Fruit fly (Drosophila melanogaster): ENCODE data around the gene MED14.
A peak's percentile ranks its signal among the peaks of the same experiment; 100 is the strongest.

The MED14 gene

DNA sequence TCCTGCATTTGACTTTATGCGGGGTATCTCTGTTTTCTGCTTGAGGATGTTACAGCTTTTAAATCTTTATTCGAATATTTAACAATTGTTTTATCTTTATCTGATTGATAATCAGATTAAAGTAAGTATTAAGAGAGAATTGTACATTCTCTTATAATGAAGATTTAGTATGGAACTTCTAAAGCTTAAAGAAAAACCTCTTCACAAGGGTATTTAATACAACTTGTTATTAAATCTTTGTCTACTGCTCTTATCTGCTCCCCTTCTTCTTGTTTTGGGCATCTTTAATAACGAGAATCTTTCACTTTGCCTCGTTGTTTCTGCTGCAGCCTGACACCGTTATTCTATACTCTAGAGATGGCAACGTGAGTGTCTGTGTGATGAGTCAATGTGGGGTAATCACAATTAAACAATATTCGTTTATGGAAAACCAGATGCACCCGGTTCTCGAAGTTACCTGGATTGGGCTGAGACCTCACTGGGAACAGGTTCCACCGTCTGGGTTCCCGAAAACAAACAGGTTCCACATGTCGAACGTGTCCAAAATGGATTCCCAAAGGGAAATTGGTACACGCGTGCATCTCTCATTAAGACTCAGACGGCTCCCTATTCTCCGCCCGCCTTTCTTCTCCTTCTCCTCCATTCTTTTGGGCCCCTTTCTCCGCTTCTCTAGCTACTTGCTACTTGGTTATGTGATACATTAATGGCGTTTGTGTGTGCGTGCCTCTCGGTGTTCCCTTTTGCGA is 42.8 kb upstream of the MED14 start:
- no peak for TF ChIP-seq usp (GFP tag; optimal IDR thresholded peaks at IDR 0.05)
- TF ChIP-seq brk (GFP tag; optimal IDR thresholded peaks at IDR 0.05): no peak
- peak in 1 of 2 experiments; percentile 83 for TF ChIP-seq foxo (GFP tag; optimal IDR thresholded peaks at IDR 0.05)
- TF ChIP-seq OdsH (GFP tag; optimal IDR thresholded peaks at IDR 0.05): peak; percentile 72
- TF ChIP-seq tai (GFP tag; optimal IDR thresholded peaks at IDR 0.05): peak; percentile 56
- TF ChIP-seq jim (GFP tag; optimal IDR thresholded peaks at IDR 0.05): no peak
- TF ChIP-seq GATAd (GFP tag; optimal IDR thresholded peaks at IDR 0.05): no peak
- peak; percentile 75 for TF ChIP-seq ey (GFP tag; optimal IDR thresholded peaks at IDR 0.05)
- TF ChIP-seq br (GFP tag; optimal IDR thresholded peaks at IDR 0.05): peak; percentile 71
- peak; percentile 87 for TF ChIP-seq woc (GFP tag; optimal IDR thresholded peaks at IDR 0.05)
- no peak for TF ChIP-seq lola (GFP tag; optimal IDR thresholded peaks at IDR 0.05)
- no peak for TF ChIP-seq Rel (GFP tag; optimal IDR thresholded peaks at IDR 0.05)
- peak; percentile 91 for TF ChIP-seq Rel (tag; optimal IDR thresholded peaks at IDR 0.05)
- peak; percentile 69 for TF ChIP-seq HLH106 (tag; optimal IDR thresholded peaks at IDR 0.05)
- TF ChIP-seq rgr (GFP tag; optimal IDR thresholded peaks at IDR 0.05): peak; percentile 60
- TF ChIP-seq Hnf4 (GFP tag; optimal IDR thresholded peaks at IDR 0.05): peak; percentile 12
- peak; percentile 76 for TF ChIP-seq fru (GFP tag; optimal IDR thresholded peaks at IDR 0.05)
- peak; percentile 57 for TF ChIP-seq psq (GFP tag; optimal IDR thresholded peaks at IDR 0.05)
- peak; percentile 63 for TF ChIP-seq Jra (GFP tag; optimal IDR thresholded peaks at IDR 0.05)
- TF ChIP-seq CG9705 (GFP tag; optimal IDR thresholded peaks at IDR 0.05): peak; percentile 43
- peak; percentile 71 for TF ChIP-seq h (GFP tag; optimal IDR thresholded peaks at IDR 0.05)
- peak; percentile 8 for TF ChIP-seq dsf (GFP tag; optimal IDR thresholded peaks at IDR 0.05; ENCODE audit: borderline replicate concordance)
- TF ChIP-seq dmrt93B (GFP tag; optimal IDR thresholded peaks at IDR 0.05): peak; percentile 42
- TF ChIP-seq Sp1 (GFP tag; optimal IDR thresholded peaks at IDR 0.05): peak; percentile 76

DNA sequence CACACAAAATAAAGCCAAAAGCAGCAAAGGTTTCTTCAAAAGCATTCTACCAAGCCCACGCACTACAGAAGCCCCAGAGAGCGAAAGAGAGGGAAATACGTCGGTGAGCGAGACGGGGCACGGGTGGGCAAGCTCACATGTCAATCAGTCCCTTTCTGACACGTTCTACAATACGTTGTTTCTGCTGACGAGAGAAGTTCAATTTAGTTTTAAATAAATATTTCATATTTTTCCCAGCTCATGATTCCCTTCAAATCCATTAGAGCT is 42.3 kb upstream of the MED14 start:
- TF ChIP-seq Vsx2 (GFP tag; optimal IDR thresholded peaks at IDR 0.05; ENCODE audit: partially characterized antibody): no peak
- TF ChIP-seq dsf (GFP tag; optimal IDR thresholded peaks at IDR 0.05; ENCODE audit: borderline replicate concordance): no peak
- TF ChIP-seq N (GFP tag; optimal IDR thresholded peaks at IDR 0.05): no peak
- no peak for TF ChIP-seq Dif (GFP tag; optimal IDR thresholded peaks at IDR 0.05; ENCODE audit: partially characterized antibody)
- TF ChIP-seq Jra (GFP tag; optimal IDR thresholded peaks at IDR 0.05): no peak
- no peak for TF ChIP-seq rgr (GFP tag; optimal IDR thresholded peaks at IDR 0.05)
- TF ChIP-seq Hr78 (GFP tag; optimal IDR thresholded peaks at IDR 0.05): no peak
- TF ChIP-seq pan (optimal IDR thresholded peaks at IDR 0.05): no peak
- TF ChIP-seq Rel (GFP tag; optimal IDR thresholded peaks at IDR 0.05): no peak
- no peak for TF ChIP-seq Rel (tag; optimal IDR thresholded peaks at IDR 0.05)
- no peak for TF ChIP-seq Hr83 (GFP tag; optimal IDR thresholded peaks at IDR 0.05; ENCODE audit: poor library complexity, severe bottlenecking)
- TF ChIP-seq CrebA (GFP tag; optimal IDR thresholded peaks at IDR 0.05; ENCODE audit: borderline replicate concordance): no peak

DNA sequence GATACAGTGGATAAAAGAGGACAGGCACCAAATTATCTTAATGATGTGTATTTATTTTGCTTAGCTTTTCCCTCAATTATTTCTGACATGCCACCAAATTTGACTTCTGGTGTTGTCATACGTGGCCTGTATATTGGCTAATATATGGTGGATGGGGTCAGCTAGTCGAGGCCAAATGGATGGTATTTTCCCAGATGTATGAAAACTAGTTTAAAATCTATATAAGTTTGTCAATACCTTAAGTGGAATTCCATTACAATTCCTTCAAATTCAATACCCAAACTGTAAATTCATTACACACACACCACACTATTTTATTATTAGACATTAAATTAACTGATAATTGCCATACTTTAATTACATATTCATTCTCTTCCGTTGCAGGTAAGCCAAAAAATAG is 41.2 kb upstream of the MED14 start:
- no peak for TF ChIP-seq fru (GFP tag; optimal IDR thresholded peaks at IDR 0.05)
- no peak for TF ChIP-seq dmrt93B (GFP tag; optimal IDR thresholded peaks at IDR 0.05)
- no peak for TF ChIP-seq dsf (GFP tag; optimal IDR thresholded peaks at IDR 0.05; ENCODE audit: borderline replicate concordance)
- TF ChIP-seq Hnf4 (GFP tag; optimal IDR thresholded peaks at IDR 0.05): no peak
- no peak for TF ChIP-seq jim (GFP tag; optimal IDR thresholded peaks at IDR 0.05)
- no peak for TF ChIP-seq ey (GFP tag; optimal IDR thresholded peaks at IDR 0.05)
- TF ChIP-seq usp (GFP tag; optimal IDR thresholded peaks at IDR 0.05): no peak
- TF ChIP-seq sv (GFP tag; optimal IDR thresholded peaks at IDR 0.05): no peak
- no peak for TF ChIP-seq sage (GFP tag; optimal IDR thresholded peaks at IDR 0.05)
- no peak for TF ChIP-seq Sp1 (GFP tag; optimal IDR thresholded peaks at IDR 0.05)
- no peak for TF ChIP-seq tai (GFP tag; optimal IDR thresholded peaks at IDR 0.05)
- TF ChIP-seq br (GFP tag; optimal IDR thresholded peaks at IDR 0.05): no peak
- TF ChIP-seq woc (GFP tag; optimal IDR thresholded peaks at IDR 0.05): no peak
- TF ChIP-seq pan (optimal IDR thresholded peaks at IDR 0.05): no peak

DNA sequence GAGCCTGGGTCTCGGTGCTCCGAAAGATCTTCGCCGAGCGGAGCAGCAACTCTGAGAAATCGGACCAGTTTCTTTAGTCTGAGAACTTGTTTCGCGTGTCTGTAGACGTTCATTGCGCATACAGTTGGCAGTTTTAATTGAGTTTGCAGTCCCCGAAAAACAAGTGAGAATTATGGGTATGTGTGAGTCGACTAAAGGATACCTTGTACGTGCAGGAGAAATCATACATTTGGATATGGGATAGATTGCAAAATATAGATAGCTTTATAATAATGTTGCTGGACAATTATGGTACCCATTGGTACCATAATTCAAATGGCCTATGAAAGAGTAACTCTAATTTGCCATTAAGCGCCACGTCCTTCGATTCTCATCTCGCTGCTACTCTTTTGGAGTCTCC is 40.6 kb upstream of the MED14 start:
- TF ChIP-seq Myc (optimal IDR thresholded peaks at IDR 0.05): no peak
- TF ChIP-seq woc (GFP tag; optimal IDR thresholded peaks at IDR 0.05): peak; percentile 75
- no peak for TF ChIP-seq Rel (GFP tag; optimal IDR thresholded peaks at IDR 0.05)
- TF ChIP-seq Rel (tag; optimal IDR thresholded peaks at IDR 0.05): peak; percentile 32
- no peak for TF ChIP-seq Sp1 (GFP tag; optimal IDR thresholded peaks at IDR 0.05)
